Worm (Caenorhabditis elegans) whole organism, midembryonic: Measurements from ENCODE around the gene oig-4.

ENCODE experiments used
- T22C8.4 ChIP-seq: fragments of 200-800 bp; sonication (Bioruptor generic); IDR thresholded peaks from 2 replicates; pipeline ENCODE4 v1.3.6; 2022; ENCODE audit warnings: missing genetic modification characterization, missing compliant biosample characterization
- cog-1 ChIP-seq: sonication (generic microtip); optimal IDR thresholded peaks from 2 replicates; lab custom pipeline; 2016; ENCODE audit warnings: missing genetic modification characterization, missing compliant biosample characterization
- klf-2 ChIP-seq: fragments of 200-800 bp; sonication (Bioruptor generic); conservative IDR thresholded peaks from 2 replicates; pipeline ENCODE4 v1.3.6; 2022; ENCODE audit warnings: missing genetic modification reagents, missing genetic modification characterization, missing compliant biosample characterization
- med-1 ChIP-seq: sonication (generic microtip); optimal IDR thresholded peaks from 2 replicates; lab custom pipeline; 2017; ENCODE audit warnings: missing genetic modification characterization, mild to moderate bottlenecking, missing compliant biosample characterization, antibody characterized with exemption, missing genetic modification reagents; ENCODE audit not compliant: insufficient read depth
- ref-1 ChIP-seq: fragments of 200-800 bp; sonication (Bioruptor generic); conservative IDR thresholded peaks from 2 replicates; pipeline ENCODE4 v1.3.6; 2022; ENCODE audit warnings: missing genetic modification reagents, missing genetic modification characterization, missing compliant biosample characterization
- ztf-23 ChIP-seq: fragments of 200-800 bp; sonication (Bioruptor generic); IDR thresholded peaks from 2 replicates; pipeline ENCODE4 v1.3.6; 2022; ENCODE audit warnings: missing genetic modification reagents, missing genetic modification characterization, missing compliant biosample characterization

DNA sequence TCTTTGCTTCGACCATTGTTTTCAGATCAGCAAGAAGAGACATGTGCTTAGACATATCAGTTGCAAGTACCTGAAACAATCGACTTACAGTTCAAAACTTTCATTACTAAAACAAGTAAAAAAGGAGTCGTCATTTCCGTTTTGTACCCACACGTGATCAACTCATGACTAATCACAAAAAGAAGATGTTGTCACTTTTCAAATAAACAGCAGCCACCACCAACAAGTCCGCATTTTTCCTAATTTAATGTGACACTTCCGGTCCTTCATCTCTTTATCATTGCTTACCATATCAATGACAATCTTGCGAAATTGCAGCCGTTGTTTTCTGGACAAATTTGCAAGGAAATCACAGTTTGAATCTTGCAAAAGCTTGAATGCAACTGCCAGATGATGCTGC, 15.3 kb downstream of the oig-4 start:
- TF ChIP-seq med-1 (GFP tag; lab: Kevin White, UChicago) (no peak), T22C8.4 (GFP tag; lab: Robert Waterston, UW) (no peak), klf-2 (no peak), ztf-23 (GFP tag; lab: Robert Waterston, UW) (no peak), ref-1 (GFP tag; lab: Robert Waterston, UW) (no peak), cog-1 (no peak)
